Fruit fly (Drosophila melanogaster) S2 (cell line): ENCODE data around the gene CG6356.

Experiments used
- CG8478 ChIP-seq: fragments of >200 bp; optimal IDR thresholded peaks from 2 replicates; lab custom pipeline; 2018
- CTCF ChIP-seq, 2 experiments: fragments of >200 bp; optimal IDR thresholded peaks; 2 replicates each; lab custom pipeline; 2018

DNA sequence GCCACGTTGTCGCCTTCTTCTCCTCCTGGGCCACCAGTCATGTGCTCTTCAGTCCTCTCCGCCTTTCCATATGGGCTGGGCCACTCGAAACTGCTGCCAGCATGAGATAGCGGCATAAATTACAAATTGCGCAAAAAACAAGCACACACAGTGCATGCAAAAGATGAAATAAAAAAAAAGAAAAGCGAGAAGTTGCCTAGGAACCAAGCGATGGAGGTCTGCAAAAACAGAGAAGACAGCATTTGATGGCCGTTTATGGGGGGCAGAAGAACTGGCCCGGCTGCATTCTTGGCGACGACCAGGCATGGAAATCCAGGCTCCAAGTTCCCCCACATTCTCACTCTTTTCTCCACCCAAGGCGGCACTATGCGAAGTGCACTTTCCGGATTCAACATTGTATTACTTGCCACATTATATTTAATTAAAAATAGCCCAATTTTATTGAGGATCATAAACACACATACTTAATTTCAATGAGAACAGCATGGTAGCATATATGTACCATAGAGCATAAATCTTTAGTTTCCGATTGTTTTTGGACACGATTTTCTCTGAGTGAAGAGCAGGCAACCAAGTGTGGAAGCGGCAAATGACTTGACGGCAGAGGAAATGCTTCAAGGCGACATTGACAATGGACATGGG is 22.3 kb upstream of the CG6356 start:
- TF ChIP-seq CTCF (optimal IDR thresholded peaks at IDR 0.05; lab: Kevin White, UChicago) (no peak), CG8478 (no peak)
